Fruit fly (Drosophila melanogaster): ENCODE measurements around the gene bgm.

The bgm gene

dm6 chr2L:14015109-14015508 lies 2.3 kb downstream of the bgm start:
- TF ChIP-seq Hr39 (optimal IDR thresholded peaks at IDR 0.05) (no peak), Hr78 (GFP tag; optimal IDR thresholded peaks at IDR 0.05) (no peak), CG34422 (GFP tag; IDR thresholded peaks at IDR 0.05) (no peak), trh (GFP tag; optimal IDR thresholded peaks at IDR 0.05) (no peak), sd (tag; optimal IDR thresholded peaks at IDR 0.05) (peak; percentile 86), Ravus (GFP tag; IDR thresholded peaks at IDR 0.05) (no peak), tll (GFP tag; optimal IDR thresholded peaks at IDR 0.05) (no peak), grn (GFP tag; optimal IDR thresholded peaks at IDR 0.05) (peak; percentile 10), chinmo (GFP tag; IDR thresholded peaks at IDR 0.05; ENCODE audit: partially characterized antibody) (0 out of 4 replicates have a peak, but pooled peaks have one; percentile 23), exex (tag; optimal IDR thresholded peaks at IDR 0.05) (peak; percentile 90), CG34376 (GFP tag; optimal IDR thresholded peaks at IDR 0.05) (peak; percentile 89), CG12659 (GFP tag; optimal IDR thresholded peaks at IDR 0.05) (no peak), abd-A (tag; optimal IDR thresholded peaks at IDR 0.05) (no peak), cato (GFP tag; optimal IDR thresholded peaks at IDR 0.05; ENCODE audit: borderline replicate concordance) (no peak), seq (GFP tag; IDR thresholded peaks at IDR 0.05) (no peak), toy (GFP tag; IDR thresholded peaks at IDR 0.05) (no peak), Doc3 (GFP tag; IDR thresholded peaks at IDR 0.05; ENCODE audit: partially characterized antibody) (no peak), Drgx (GFP tag; IDR thresholded peaks at IDR 0.05) (no peak), sug (tag; optimal IDR thresholded peaks at IDR 0.05) (peak; percentile 48), CG12071 (GFP tag; optimal IDR thresholded peaks at IDR 0.05) (no peak), cas (GFP tag; IDR thresholded peaks at IDR 0.05) (no peak), Pdp1 (GFP tag; optimal IDR thresholded peaks at IDR 0.05) (peak in 1 of 2 experiments; percentile 58), dan (GFP tag; IDR thresholded peaks at IDR 0.05) (no peak), CG17359 (tag; optimal IDR thresholded peaks at IDR 0.05) (no peak), ERR (GFP tag; optimal IDR thresholded peaks at IDR 0.05) (no peak), CG18599 (GFP tag; optimal IDR thresholded peaks at IDR 0.05) (peak; percentile 2), eve (GFP tag; optimal IDR thresholded peaks at IDR 0.05) (peak in 1 of 2 experiments; percentile 36), z (GFP tag; IDR thresholded peaks at IDR 0.05) (no peak), mirr (GFP tag; optimal IDR thresholded peaks at IDR 0.05) (peak; percentile 60), CG43689 (GFP tag; IDR thresholded peaks at IDR 0.05) (no peak)

DNA sequence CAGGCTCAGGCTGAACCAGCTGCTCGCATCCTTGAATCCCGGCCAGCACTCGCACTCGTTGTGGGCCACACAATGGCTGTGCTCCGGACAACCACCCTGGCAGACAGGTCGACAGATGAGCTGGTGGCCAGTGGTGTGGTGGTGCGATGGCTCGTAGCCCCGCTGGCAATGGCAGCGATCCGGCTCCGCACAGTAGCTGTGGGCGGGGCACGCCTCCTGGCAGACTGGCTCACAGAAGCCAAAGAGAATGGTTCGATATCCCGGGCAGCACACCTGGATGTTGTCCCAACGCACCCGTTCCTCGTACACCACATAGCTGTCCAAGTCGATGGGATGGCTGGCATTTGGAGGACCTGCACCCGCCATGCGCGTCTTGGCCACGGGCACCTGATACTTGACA lies 6.8 kb downstream of the bgm start:
- TF ChIP-seq CG8478 (optimal IDR thresholded peaks at IDR 0.05) (peak; percentile 89), ken (GFP tag; IDR thresholded peaks at IDR 0.05) (0 out of 3 replicates have a peak, but pooled peaks have one; percentile 14), Ets65A (GFP tag) (peak; percentile 73), Dbx (GFP tag; IDR thresholded peaks at IDR 0.05) (0 out of 3 replicates have a peak, but pooled peaks have one; percentile 24), Med (GFP tag) (peak; percentile 58), sr (GFP tag; IDR thresholded peaks at IDR 0.05) (no peak), MESR4 (GFP tag; optimal IDR thresholded peaks at IDR 0.05) (no peak)

- no peak for TF ChIP-seq CG6654 (GFP tag; optimal IDR thresholded peaks at IDR 0.05)
- no peak for TF ChIP-seq MESR4 (GFP tag; optimal IDR thresholded peaks at IDR 0.05)
- no peak for TF ChIP-seq CG13123 (GFP tag; optimal IDR thresholded peaks at IDR 0.05)
- no peak for TF ChIP-seq crp (GFP tag; optimal IDR thresholded peaks at IDR 0.05)
- TF ChIP-seq CG7963 (GFP tag; IDR thresholded peaks at IDR 0.05; ENCODE audit: partially characterized antibody) = no peak
- no peak for TF ChIP-seq CG31365 (tag; optimal IDR thresholded peaks at IDR 0.05)
These were observed 7.3 kb downstream of the bgm start, which contains the start of gene NimC3 for dm6 chr2L:14020108-14020507. TSS of gene NimC3 (minus strand) at chr2L:14020208.

All from whole organism, embryonic.